Fruit fly (Drosophila melanogaster) whole organism, embryonic: Measurements from ENCODE around the gene CG15034.

Experiments
- Adf1 ChIP-seq: fragments of 200-800 bp; sonication (Bioruptor generic); IDR thresholded peaks from 2 replicates; pipeline ENCODE4 v1.3.6; 2022; ENCODE audit warnings: missing biosample characterization, missing genetic modification characterization
- Asciz ChIP-seq: fragments of 200-800 bp; sonication (Bioruptor generic); optimal IDR thresholded peaks from 2 replicates; lab custom pipeline; 2017; ENCODE audit warnings: missing biosample characterization, mild to moderate bottlenecking, missing genetic modification characterization, missing genetic modification reagents
- Blimp-1 ChIP-seq: fragments of 200-800 bp; sonication (Bioruptor generic); optimal IDR thresholded peaks from 3 replicates; lab custom pipeline; 2018; ENCODE audit warnings: missing biosample characterization, missing genetic modification characterization, mild to moderate bottlenecking, moderate library complexity, missing genetic modification reagents
- CG10267 ChIP-seq: fragments of 200-800 bp; sonication (Bioruptor generic); optimal IDR thresholded peaks from 2 replicates; lab custom pipeline; 2018; ENCODE audit warnings: missing biosample characterization, mild to moderate bottlenecking, missing genetic modification characterization, moderate library complexity
- CG11504 ChIP-seq: fragments of 200-800 bp; sonication (Bioruptor generic); optimal IDR thresholded peaks from 3 replicates; lab custom pipeline; 2019; ENCODE audit warnings: missing biosample characterization, mild to moderate bottlenecking, missing genetic modification characterization, moderate library complexity
- CG11695 ChIP-seq: fragments of 200-800 bp; sonication (Bioruptor generic); IDR thresholded peaks from 3 replicates; pipeline ENCODE4 v1.3.6; 2022; ENCODE audit warnings: missing biosample characterization, missing genetic modification characterization
- CG16815 ChIP-seq: fragments of 200-800 bp; sonication (Bioruptor generic); optimal IDR thresholded peaks from 3 replicates; lab custom pipeline; 2017; ENCODE audit warnings: missing biosample characterization, mild to moderate bottlenecking, missing genetic modification characterization
- CG18262 ChIP-seq: fragments of 200-800 bp; optimal IDR thresholded peaks from 3 replicates; lab custom pipeline; 2019; ENCODE audit warnings: missing biosample characterization, mild to moderate bottlenecking, missing genetic modification characterization, moderate library complexity
- CG2678 ChIP-seq: fragments of 200-800 bp; sonication (Bioruptor generic); optimal IDR thresholded peaks from 3 replicates; lab custom pipeline; 2019; ENCODE audit warnings: missing biosample characterization, mild to moderate bottlenecking, missing genetic modification characterization, moderate library complexity
- CG2875 ChIP-seq: fragments of 200-800 bp; sonication (Bioruptor generic); optimal IDR thresholded peaks from 2 replicates; lab custom pipeline; 2017; ENCODE audit warnings: missing biosample characterization, mild to moderate bottlenecking, missing genetic modification characterization, missing genetic modification reagents
- CG34422 ChIP-seq: fragments of 200-800 bp; sonication (Bioruptor generic); IDR thresholded peaks from 3 replicates; pipeline ENCODE4 v1.3.6; 2022; ENCODE audit warnings: missing biosample characterization, missing genetic modification characterization
- CG4404 ChIP-seq: fragments of 200-800 bp; sonication (Bioruptor generic); IDR thresholded peaks from 2 replicates; pipeline ENCODE4 v1.3.6; 2022; ENCODE audit warnings: missing biosample characterization, missing genetic modification characterization
- CG6689 ChIP-seq: fragments of 200-800 bp; sonication (Bioruptor generic); IDR thresholded peaks from 2 replicates; pipeline ENCODE4 v1.3.6; 2022; ENCODE audit warnings: missing biosample characterization, missing genetic modification characterization
- CG9609 ChIP-seq: fragments of 200-800 bp; sonication (Bioruptor generic); optimal IDR thresholded peaks from 3 replicates; lab custom pipeline; 2016; ENCODE audit warnings: missing biosample characterization, missing genetic modification characterization
- CG9727 ChIP-seq: fragments of 200-800 bp; sonication (Bioruptor generic); optimal IDR thresholded peaks from 3 replicates; lab custom pipeline; 2017; ENCODE audit warnings: missing biosample characterization, mild to moderate bottlenecking, missing genetic modification characterization
- D ChIP-seq, 2 experiments: fragments of 200-800 bp in 1 of 2; fragments of >200 bp in 1 of 2; sonication (Bioruptor generic) in 1 of 2; optimal IDR thresholded peaks; 2 replicates in 1 of 2; 3 replicates in 1 of 2; lab custom pipeline; 2017; ENCODE audit warnings: mild to moderate bottlenecking in 1 of 2, missing biosample characterization in 1 of 2, missing genetic modification characterization in 1 of 2, missing genetic modification reagents in 1 of 2
- Drgx ChIP-seq: fragments of 200-800 bp; sonication (Bioruptor generic); IDR thresholded peaks from 2 replicates; pipeline ENCODE4 v1.3.6; 2022; ENCODE audit warnings: missing biosample characterization, missing genetic modification characterization
- HLH3B ChIP-seq: fragments of 200-800 bp; sonication (Bioruptor generic); IDR thresholded peaks from 2 replicates; pipeline ENCODE4 v1.3.6; 2022; ENCODE audit warnings: missing biosample characterization, missing genetic modification characterization
- NfI ChIP-seq: fragments of 200-800 bp; sonication (Bioruptor generic); optimal IDR thresholded peaks from 3 replicates; lab custom pipeline; 2018; ENCODE audit warnings: missing biosample characterization, mild to moderate bottlenecking, missing genetic modification characterization, moderate library complexity
- Pdp1 ChIP-seq, 2 experiments: fragments of 200-800 bp; sonication (Bioruptor generic); optimal IDR thresholded peaks; 3 replicates each; lab custom pipeline; 2016; ENCODE audit warnings: missing biosample characterization in 2 of 2, missing genetic modification characterization in 2 of 2, mild to moderate bottlenecking in 1 of 2, moderate library complexity in 1 of 2
- Spps ChIP-seq: fragments of 200-800 bp; sonication (Bioruptor generic); optimal IDR thresholded peaks from 2 replicates; lab custom pipeline; 2018; ENCODE audit warnings: missing biosample characterization, mild to moderate bottlenecking, missing genetic modification characterization
- Xbp1 ChIP-seq: fragments of 200-800 bp; sonication (Bioruptor generic); optimal IDR thresholded peaks from 3 replicates; lab custom pipeline; 2016; ENCODE audit warnings: missing biosample characterization, mild to moderate bottlenecking, missing genetic modification characterization
- Xrp1 ChIP-seq: fragments of 200-800 bp; sonication (Bioruptor generic); IDR thresholded peaks from 2 replicates; pipeline ENCODE4 v1.3.6; 2022; ENCODE audit warnings: missing biosample characterization, missing genetic modification characterization
- al ChIP-seq: fragments of 200-800 bp; sonication (Bioruptor generic); IDR thresholded peaks from 2 replicates; pipeline ENCODE4 v1.3.6; 2022; ENCODE audit warnings: missing biosample characterization, missing genetic modification characterization
- ap ChIP-seq: fragments of 200-800 bp; sonication (Bioruptor generic); IDR thresholded peaks from 2 replicates; pipeline ENCODE4 v1.3.6; 2022; ENCODE audit warnings: missing biosample characterization, missing genetic modification characterization
- ara ChIP-seq: fragments of 200-800 bp; sonication (Bioruptor generic); IDR thresholded peaks from 2 replicates; pipeline ENCODE4 v1.3.6; 2022; ENCODE audit warnings: missing biosample characterization, missing genetic modification characterization
- ase ChIP-seq: fragments of 200-800 bp; sonication (Bioruptor generic); IDR thresholded peaks from 3 replicates; pipeline ENCODE4 v1.3.6; 2022; ENCODE audit warnings: missing biosample characterization, missing genetic modification characterization
- az2 ChIP-seq: fragments of 200-800 bp; sonication (Bioruptor generic); optimal IDR thresholded peaks from 3 replicates; lab custom pipeline; 2016; ENCODE audit warnings: missing biosample characterization, missing genetic modification characterization
- ci ChIP-seq: fragments of 200-800 bp; sonication (Bioruptor generic); IDR thresholded peaks from 3 replicates; pipeline ENCODE4 v1.3.6; 2022; ENCODE audit warnings: missing biosample characterization, missing genetic modification characterization
- dmrt11E ChIP-seq: fragments of 200-800 bp; sonication (Bioruptor generic); optimal IDR thresholded peaks from 3 replicates; lab custom pipeline; 2018; ENCODE audit warnings: missing biosample characterization, mild to moderate bottlenecking, missing genetic modification characterization, moderate library complexity
- ewg ChIP-seq: fragments of 200-800 bp; sonication (Bioruptor generic); optimal IDR thresholded peaks from 3 replicates; lab custom pipeline; 2017; ENCODE audit warnings: mild to moderate bottlenecking, missing biosample characterization, missing genetic modification reagents, missing genetic modification characterization
- fd102C ChIP-seq: fragments of 200-800 bp; sonication (Bioruptor generic); optimal IDR thresholded peaks from 2 replicates; lab custom pipeline; 2018; ENCODE audit warnings: missing biosample characterization, mild to moderate bottlenecking, missing genetic modification characterization, moderate library complexity
- gem ChIP-seq: fragments of 200-800 bp; sonication (Bioruptor generic); optimal IDR thresholded peaks from 2 replicates; lab custom pipeline; 2019; ENCODE audit warnings: missing biosample characterization, mild to moderate bottlenecking, missing genetic modification characterization, moderate library complexity
- gsb ChIP-seq: fragments of 200-800 bp; sonication (Bioruptor generic); IDR thresholded peaks from 2 replicates; pipeline ENCODE4 v1.3.6; 2022; ENCODE audit warnings: missing biosample characterization, missing genetic modification characterization
- gt ChIP-seq: fragments of 200-800 bp; sonication (Bioruptor generic); IDR thresholded peaks from 2 replicates; pipeline ENCODE4 v1.3.6; 2022; ENCODE audit warnings: missing biosample characterization, missing genetic modification characterization
- ind ChIP-seq: fragments of 200-800 bp; sonication (Bioruptor generic); optimal IDR thresholded peaks from 3 replicates; lab custom pipeline; 2016; ENCODE audit warnings: missing biosample characterization, missing genetic modification characterization
- lbe ChIP-seq: fragments of 200-800 bp; sonication (Bioruptor generic); optimal IDR thresholded peaks from 2 replicates; lab custom pipeline; 2016; ENCODE audit warnings: missing biosample characterization, mild to moderate bottlenecking, missing genetic modification characterization
- luna ChIP-seq: fragments of 200-800 bp; sonication (Bioruptor generic); optimal IDR thresholded peaks from 2 replicates; lab custom pipeline; 2016; ENCODE audit warnings: missing biosample characterization, missing genetic modification characterization
- nmo ChIP-seq: fragments of 200-800 bp; sonication (Bioruptor generic); optimal IDR thresholded peaks from 2 replicates; lab custom pipeline; 2018; ENCODE audit warnings: missing biosample characterization, mild to moderate bottlenecking, missing genetic modification characterization, moderate library complexity
- nom ChIP-seq: fragments of 200-800 bp; sonication (Bioruptor generic); optimal IDR thresholded peaks from 2 replicates; lab custom pipeline; 2017; ENCODE audit warnings: missing biosample characterization, missing genetic modification characterization, mild to moderate bottlenecking, moderate library complexity, missing genetic modification reagents
- pan ChIP-seq, 4 experiments: fragments of >200 bp in 3 of 4; fragments of 200-800 bp in 1 of 4; sonication (Bioruptor generic) in 1 of 4; optimal IDR thresholded peaks in 3 of 4; IDR thresholded peaks in 1 of 4; 2 replicates each; pipeline versions ENCODE4 v1.3.6 to Lab custom; 2017 to 2022; ENCODE audit warnings: missing biosample characterization in 2 of 4, missing genetic modification characterization in 2 of 4, mixed read lengths in 1 of 4
- row ChIP-seq: fragments of 200-800 bp; sonication (Bioruptor generic); IDR thresholded peaks from 3 replicates; pipeline ENCODE4 v1.3.6; 2022; ENCODE audit warnings: missing biosample characterization, missing genetic modification characterization
- sc ChIP-seq, 3 experiments: fragments of >200 bp in 2 of 3; fragments of 200-800 bp in 1 of 3; sonication (Bioruptor generic) in 1 of 3; optimal IDR thresholded peaks; 2 replicates in 2 of 3; 3 replicates in 1 of 3; lab custom pipeline; 2017; ENCODE audit warnings: mild to moderate bottlenecking in 1 of 3, missing biosample characterization in 1 of 3, missing genetic modification characterization in 1 of 3, missing genetic modification reagents in 1 of 3
- sisA ChIP-seq: fragments of 200-800 bp; sonication (Bioruptor generic); IDR thresholded peaks from 2 replicates; pipeline ENCODE4 v1.3.6; 2022; ENCODE audit warnings: missing biosample characterization, missing genetic modification characterization
- stc ChIP-seq: fragments of 200-800 bp; sonication (Bioruptor generic); IDR thresholded peaks from 2 replicates; pipeline ENCODE4 v1.3.6; 2022; ENCODE audit warnings: missing biosample characterization, missing genetic modification characterization
- vvl ChIP-seq: fragments of 200-800 bp; sonication (Bioruptor generic); IDR thresholded peaks from 2 replicates; pipeline ENCODE4 v1.3.6; 2022; ENCODE audit warnings: missing biosample characterization, missing genetic modification characterization
- zf30C ChIP-seq: fragments of 200-800 bp; sonication (Bioruptor generic); optimal IDR thresholded peaks from 3 replicates; lab custom pipeline; 2018; ENCODE audit warnings: missing biosample characterization, mild to moderate bottlenecking, missing genetic modification characterization
- zfh1 ChIP-seq: fragments of 200-800 bp; sonication (Bioruptor generic); IDR thresholded peaks from 3 replicates; pipeline ENCODE4 v1.3.6; 2022; ENCODE audit warnings: missing biosample characterization, missing genetic modification characterization

Gene CG15034

DNA sequence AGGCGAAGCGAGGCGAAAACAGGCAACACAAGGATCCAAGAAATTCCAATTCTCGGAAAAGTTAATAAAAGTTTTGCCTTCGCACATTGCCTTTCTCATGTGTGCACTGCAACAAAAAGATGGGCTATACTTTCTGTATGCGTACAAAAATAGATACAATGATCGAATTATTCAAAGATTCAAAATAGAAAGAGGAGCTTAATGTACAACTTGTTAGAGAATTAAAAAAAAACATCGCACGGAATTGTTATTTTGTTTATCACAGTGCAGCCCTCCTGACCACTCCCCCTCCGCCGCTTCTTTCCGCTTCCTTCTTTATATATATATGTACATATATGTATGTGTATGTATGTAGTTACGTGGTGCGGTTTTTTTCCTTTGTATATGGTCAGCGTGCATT is 45.0 kb downstream of the CG15034 start (continued):
- TF ChIP-seq lbe = peak; percentile 89
- TF ChIP-seq Drgx (GFP tag; lab: Robert Waterston, UW) = peak; percentile 84
- no peak for TF ChIP-seq fd102C (GFP tag; lab: Kevin White, UChicago)
- no peak for TF ChIP-seq D (optimal IDR thresholded peaks at IDR 0.05; lab: Kevin White, UChicago)
- peak; percentile 22 for TF ChIP-seq D (GFP tag; optimal IDR thresholded peaks at IDR 0.05; lab: Kevin White, UChicago)
- TF ChIP-seq luna (GFP tag; lab: Kevin White, UChicago) = no peak
- TF ChIP-seq pan (optimal IDR thresholded peaks at IDR 0.05; lab: Kevin White, UChicago) = no peak
- TF ChIP-seq pan (GFP tag; optimal IDR thresholded peaks at IDR 0.05 in 1 of 2, IDR thresholded peaks at IDR 0.05 in 1 of 2) = peak in 1 of 2 experiments; percentile 39
- TF ChIP-seq row (GFP tag; lab: Robert Waterston, UW) = peak; percentile 55
- 0 out of 2 replicates have a peak, but pooled peaks have one; percentile 16 for TF ChIP-seq stc
- TF ChIP-seq CG4404 = peak; percentile 29; the same call in 1 of the 2 replicates
- TF ChIP-seq zfh1 (GFP tag; lab: Robert Waterston, UW) = peak; percentile 65; the same call in 2 of the 3 replicates
- peak; percentile 68 for TF ChIP-seq Xrp1 (GFP tag; lab: Robert Waterston, UW)
- TF ChIP-seq CG16815 (GFP tag; lab: Kevin White, UChicago) = peak; percentile 20
- TF ChIP-seq Xbp1 = peak; percentile 42
- no peak for TF ChIP-seq gt
- peak; percentile 54; the same call in 1 of the 2 replicates for TF ChIP-seq CG6689 (GFP tag; lab: Robert Waterston, UW)
- TF ChIP-seq Adf1 (GFP tag; lab: Robert Waterston, UW) = no peak
- peak; percentile 50; the same call in 1 of the 2 replicates for TF ChIP-seq ara
- peak; percentile 31; the same call in 1 of the 3 replicates for TF ChIP-seq CG34422
- peak; percentile 37 for TF ChIP-seq CG11504 (tag; lab: Kevin White, UChicago)
- peak; percentile 4 for TF ChIP-seq ewg (GFP tag; lab: Kevin White, UChicago)
- peak; percentile 16 for TF ChIP-seq CG2875 (GFP tag; lab: Kevin White, UChicago)
- TF ChIP-seq Pdp1 (GFP tag; optimal IDR thresholded peaks at IDR 0.05; lab: Kevin White, UChicago) = peak in 1 of 2 experiments; percentile 2
- TF ChIP-seq ase = peak; percentile 8; the same call in 1 of the 3 replicates
- TF ChIP-seq CG18262 (tag; lab: Kevin White, UChicago) = peak; percentile 24
- peak; percentile 51 for TF ChIP-seq vvl (GFP tag; lab: Robert Waterston, UW)
- no peak for TF ChIP-seq al (GFP tag; lab: Robert Waterston, UW)
- TF ChIP-seq nmo (GFP tag; lab: Kevin White, UChicago) = peak; percentile 5
- peak; percentile 29 for TF ChIP-seq Spps (tag; lab: Kevin White, UChicago)
- peak; percentile 45 for TF ChIP-seq Blimp-1 (GFP tag; lab: Kevin White, UChicago)
- TF ChIP-seq NfI (GFP tag; lab: Kevin White, UChicago) = peak; percentile 1
- peak; percentile 2 for TF ChIP-seq ind (GFP tag; lab: Kevin White, UChicago)
- TF ChIP-seq gem = peak; percentile 64
- TF ChIP-seq gsb (GFP tag; lab: Robert Waterston, UW) = no peak
- peak; percentile 15 for TF ChIP-seq CG2678 (tag; lab: Kevin White, UChicago)
- peak; percentile 36 for TF ChIP-seq CG9727
- TF ChIP-seq ap (GFP tag; lab: Robert Waterston, UW) = 0 out of 2 replicates have a peak, but pooled peaks have one; percentile 18
- TF ChIP-seq CG11695 (GFP tag; lab: Robert Waterston, UW) = 0 out of 3 replicates have a peak, but pooled peaks have one; percentile 9
- peak; percentile 16 for TF ChIP-seq zf30C
- peak; percentile 45 for TF ChIP-seq sisA (GFP tag; lab: Robert Waterston, UW)
- TF ChIP-seq CG10267 (tag; lab: Kevin White, UChicago) = peak; percentile 14
- 0 out of 3 replicates have a peak, but pooled peaks have one; percentile 42 for TF ChIP-seq ci (GFP tag; lab: Robert Waterston, UW)
- peak; percentile 62 for TF ChIP-seq dmrt11E (tag; lab: Kevin White, UChicago)
- peak; percentile 87 for TF ChIP-seq nom (GFP tag; lab: Kevin White, UChicago)
- peak; percentile 21 for TF ChIP-seq Asciz
- TF ChIP-seq sc (optimal IDR thresholded peaks at IDR 0.05; lab: Kevin White, UChicago) = no peak
- TF ChIP-seq sc (GFP tag; optimal IDR thresholded peaks at IDR 0.05; lab: Kevin White, UChicago) = no peak
- TF ChIP-seq HLH3B (GFP tag; lab: Robert Waterston, UW) = peak; percentile 33; the same call in 1 of the 2 replicates
- TF ChIP-seq az2 (GFP tag; lab: Kevin White, UChicago) = peak; percentile 19
- no peak for TF ChIP-seq CG9609 (GFP tag; lab: Kevin White, UChicago)
